Worm (Caenorhabditis elegans) whole organism, L4 larva: ENCODE data around the gene Y64G10A.2.

Experiments used
- T26A8.4 ChIP-seq: fragments of 200-800 bp; sonication (Bioruptor generic); IDR thresholded peaks from 2 replicates; pipeline ENCODE4 v1.3.6; 2022; ENCODE audit warnings: missing genetic modification characterization, missing compliant biosample characterization
- Y105C5A.15 ChIP-seq: fragments of 200-800 bp; sonication (Bioruptor generic); IDR thresholded peaks from 2 replicates; pipeline ENCODE4 v1.3.6; 2022; ENCODE audit warnings: missing genetic modification characterization, missing compliant biosample characterization
- aly-2 ChIP-seq: sonication (generic microtip); optimal IDR thresholded peaks from 2 replicates; lab custom pipeline; 2018; ENCODE audit warnings: missing biosample characterization, missing genetic modification characterization
- daf-12 ChIP-seq: fragments of 150-350 bp; optimal IDR thresholded peaks from 2 replicates; lab custom pipeline; 2014; ENCODE audit warnings: missing biosample characterization, missing genetic modification reagents, missing genetic modification characterization
- dmd-8 ChIP-seq: fragments of 200-800 bp; sonication (Bioruptor generic); IDR thresholded peaks from 2 replicates; pipeline ENCODE4 v1.3.6; 2022; ENCODE audit warnings: missing genetic modification characterization, missing compliant biosample characterization
- dve-1 ChIP-seq: sonication (generic microtip); optimal IDR thresholded peaks from 2 replicates; lab custom pipeline; 2017; ENCODE audit warnings: antibody characterized with exemption, mild to moderate bottlenecking, missing genetic modification characterization, missing compliant biosample characterization; ENCODE audit not compliant: insufficient read depth
- egl-43 ChIP-seq: fragments of 200-800 bp; sonication (Bioruptor generic); IDR thresholded peaks from 2 replicates; pipeline ENCODE4 v1.3.6; 2022; ENCODE audit warnings: missing genetic modification reagents, missing genetic modification characterization, missing compliant biosample characterization
- fkh-10 ChIP-seq: fragments of 150-350 bp; optimal IDR thresholded peaks from 2 replicates; lab custom pipeline; 2014; ENCODE audit warnings: missing biosample characterization, missing genetic modification reagents, missing genetic modification characterization
- gei-8 ChIP-seq: fragments of 200-800 bp; sonication (Bioruptor generic); optimal IDR thresholded peaks from 2 replicates; lab custom pipeline; 2018; ENCODE audit warnings: mild to moderate bottlenecking, missing genetic modification characterization, missing compliant biosample characterization
- hif-1 ChIP-seq, 2 experiments: sonication (generic microtip); optimal IDR thresholded peaks; 2 replicates each; lab custom pipeline; 2016 to 2017; ENCODE audit warnings: missing compliant biosample characterization in 2 of 2, missing genetic modification characterization in 2 of 2, missing genetic modification reagents in 2 of 2, missing genotype in 2 of 2, mild to moderate bottlenecking in 1 of 2
- hlh-11 ChIP-seq: fragments of 200-800 bp; sonication (Bioruptor generic); optimal IDR thresholded peaks from 2 replicates; lab custom pipeline; 2018; ENCODE audit warnings: mild to moderate bottlenecking, missing genetic modification characterization, missing compliant biosample characterization
- lin-29 ChIP-seq: fragments of 200-800 bp; sonication (Bioruptor generic); IDR thresholded peaks from 2 replicates; pipeline ENCODE4 v1.3.6; 2022; ENCODE audit warnings: missing genetic modification reagents, missing genetic modification characterization, missing compliant biosample characterization
- lsy-2 ChIP-seq, 2 experiments: fragments of 150-350 bp in 1 of 2; sonication (generic microtip) in 1 of 2; optimal IDR thresholded peaks; 2 replicates each; lab custom pipeline; 2014 to 2017; ENCODE audit warnings: missing biosample characterization in 2 of 2, missing genetic modification characterization in 2 of 2
- mes-2 ChIP-seq: sonication (generic microtip); optimal IDR thresholded peaks from 2 replicates; lab custom pipeline; 2016; ENCODE audit warnings: missing genotype, mild to moderate bottlenecking, missing genetic modification characterization, missing compliant biosample characterization; ENCODE audit not compliant: poor library complexity, severe bottlenecking
- nhr-10 ChIP-seq: fragments of 150-350 bp; optimal IDR thresholded peaks from 2 replicates; lab custom pipeline; 2014; ENCODE audit warnings: missing biosample characterization, missing genetic modification characterization
- nhr-11 ChIP-seq: fragments of 150-350 bp; optimal IDR thresholded peaks from 2 replicates; lab custom pipeline; 2014; ENCODE audit warnings: missing biosample characterization, missing genetic modification characterization
- saeg-2 ChIP-seq: fragments of 200-800 bp; sonication (Bioruptor generic); IDR thresholded peaks from 2 replicates; pipeline ENCODE4 v1.3.6; 2022; ENCODE audit warnings: missing genetic modification reagents, missing genetic modification characterization, missing compliant biosample characterization
- unc-62 ChIP-seq, 3 experiments: fragments of 150-350 bp in 1 of 3; sonication (generic microtip); optimal IDR thresholded peaks in 2 of 3; peaks in 1 of 3; 1 replicate in 1 of 3; 2 replicates in 2 of 3; lab custom pipeline; 2014 to 2017; ENCODE audit warnings: missing biosample characterization in 3 of 3, missing genetic modification characterization in 3 of 3, missing genetic modification reagents in 3 of 3, missing genotype in 1 of 3
- zip-11 ChIP-seq: fragments of 200-800 bp; sonication (Bioruptor generic); IDR thresholded peaks from 2 replicates; pipeline ENCODE4 v1.3.6; 2022; ENCODE audit warnings: missing genetic modification characterization, missing compliant biosample characterization
- ztf-11 ChIP-seq: fragments of 150-350 bp; optimal IDR thresholded peaks from 2 replicates; lab custom pipeline; 2014; ENCODE audit warnings: missing biosample characterization, missing genetic modification characterization

Gene Y64G10A.2

DNA sequence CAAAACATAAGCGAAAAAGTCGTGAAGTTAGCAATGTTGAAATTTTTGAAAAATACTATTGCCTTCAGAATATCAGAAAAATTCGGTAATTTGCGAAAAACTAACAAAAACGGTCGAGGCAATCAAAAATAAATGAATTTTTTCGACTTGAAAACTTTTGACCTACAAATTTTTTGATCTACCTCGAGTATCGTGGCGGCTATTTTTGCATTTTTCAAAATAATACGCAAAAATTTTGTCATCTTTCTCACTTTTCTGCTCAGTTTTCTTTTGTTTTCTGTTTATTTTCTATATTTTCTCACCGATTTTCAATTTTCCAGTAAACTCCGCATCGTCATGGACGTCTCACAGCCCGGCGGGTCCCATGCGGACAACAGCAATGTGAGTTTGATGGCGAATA, 28.5 kb downstream of the Y64G10A.2 start (continued):
- no peak for TF ChIP-seq hlh-11 (tag; lab: Kevin White, UChicago)

DNA sequence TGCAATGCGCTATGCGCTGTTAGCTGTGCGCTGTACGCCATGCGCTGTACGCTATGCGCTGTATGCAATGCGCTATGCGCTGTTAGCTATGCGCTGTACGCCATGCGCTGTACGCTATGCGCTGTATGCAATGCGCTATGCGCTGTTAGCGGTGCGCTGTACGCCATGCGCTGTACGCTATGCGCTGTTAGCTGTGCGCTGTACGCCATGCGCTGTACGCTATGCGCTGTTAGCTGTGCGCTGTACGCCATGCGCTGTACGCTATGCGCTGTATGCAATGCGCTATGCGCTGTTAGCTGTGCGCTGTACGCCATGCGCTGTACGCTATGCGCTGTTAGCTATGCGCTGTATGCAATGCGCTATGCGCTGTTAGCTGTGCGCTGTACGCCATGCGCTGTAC, 35.9 kb downstream of the Y64G10A.2 start:
- peak; percentile 54; the same call in 1 of the 2 replicates for TF ChIP-seq Y105C5A.15
- 0 out of 2 replicates have a peak, but pooled peaks have one; percentile 56 for TF ChIP-seq dmd-8 (GFP tag; lab: Robert Waterston, UW)
- TF ChIP-seq, all 104 proteins: peak for 2; not testable (repeated sequence) for 102

DNA sequence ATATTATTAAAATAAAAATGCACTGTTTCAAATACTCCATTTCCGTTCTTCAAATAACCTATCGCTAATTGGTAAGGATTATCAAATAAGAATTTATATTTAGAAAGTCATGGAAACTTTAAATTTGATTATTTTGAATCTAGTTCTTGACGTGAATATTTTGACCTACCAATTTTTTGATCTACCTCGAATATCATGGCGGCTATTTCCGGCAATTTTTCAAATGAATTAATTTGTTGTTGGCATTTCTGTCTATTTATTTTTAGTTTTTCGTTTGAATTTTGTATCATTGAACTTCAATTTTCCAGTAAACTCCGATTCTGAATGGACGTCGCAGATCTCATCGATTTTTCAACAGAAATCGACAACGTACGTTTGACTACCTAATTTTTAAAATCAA, 41.1 kb downstream of the Y64G10A.2 start, which contains the start of gene F02H6.3:
TSS of gene F02H6.3 (plus strand) at position 266 of the 400 bp plus-strand sequence.
- TF ChIP-seq mes-2 (tag; lab: Kevin White, UChicago), result no peak
- TF ChIP-seq nhr-10 (tag; lab: Kevin White, UChicago), result no peak
- no peak for TF ChIP-seq aly-2 (tag; lab: Kevin White, UChicago)
- TF ChIP-seq lin-29 (GFP tag; lab: Robert Waterston, UW), result no peak
- no peak for TF ChIP-seq lsy-2 (tag; optimal IDR thresholded peaks at IDR 0.05; lab: Kevin White, UChicago)
- TF ChIP-seq hif-1 (tag; optimal IDR thresholded peaks at IDR 0.05; lab: Kevin White, UChicago), result no peak
- TF ChIP-seq egl-43 (GFP tag; lab: Robert Waterston, UW), result no peak

DNA sequence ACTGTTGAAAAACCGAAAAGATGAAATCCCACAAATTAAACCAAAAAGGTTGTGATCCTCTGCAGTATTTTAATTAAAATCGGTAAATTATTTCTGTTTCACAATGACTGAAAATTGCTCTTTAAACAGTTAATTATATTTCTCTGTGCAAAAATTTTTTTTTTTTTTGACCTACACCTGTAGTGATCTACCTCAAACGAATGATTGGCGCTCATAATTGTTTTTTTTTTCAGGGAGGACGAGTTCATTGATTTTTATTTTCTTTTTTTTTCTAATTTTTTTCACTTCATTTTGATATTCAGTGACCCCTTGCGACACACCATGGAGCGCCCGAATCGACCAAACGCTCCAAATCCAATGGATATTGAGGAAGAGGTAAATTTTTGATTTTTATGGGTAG, 48.1 kb downstream of the Y64G10A.2 start, which contains the start of gene F02H6.2:
TSS of gene F02H6.2 (plus strand) at position 301 of the 400 bp plus-strand sequence.
- no peak for TF ChIP-seq ztf-11 (tag; lab: Kevin White, UChicago)
- TF ChIP-seq gei-8 (GFP tag; lab: Kevin White, UChicago), result no peak
- TF ChIP-seq, all 104 proteins: peak for 0

DNA sequence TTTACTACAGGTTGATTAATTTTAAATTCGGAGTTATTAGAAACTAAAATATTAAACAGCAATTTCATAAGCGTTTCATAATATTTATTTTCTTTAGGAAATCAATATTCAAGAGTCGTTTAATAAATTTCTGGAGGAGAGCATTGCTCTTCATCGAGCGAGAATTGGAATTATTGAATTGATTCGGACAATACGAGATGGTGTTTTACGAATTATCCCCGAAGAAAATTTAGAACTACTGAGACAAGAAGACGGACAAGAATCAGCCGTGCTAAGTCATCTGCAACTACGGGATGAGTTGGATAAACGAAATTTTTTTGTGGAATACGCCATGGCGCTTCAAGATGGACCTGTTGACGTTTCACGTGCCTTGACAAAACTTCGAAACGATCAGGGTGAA, 49.9 kb downstream of the Y64G10A.2 start:
- TF ChIP-seq dve-1 (no peak), gei-8 (GFP tag; lab: Kevin White, UChicago) (no peak), daf-12 (tag; lab: Kevin White, UChicago) (no peak), fkh-10 (GFP tag; lab: Kevin White, UChicago) (no peak), nhr-11 (tag; lab: Kevin White, UChicago) (no peak), T26A8.4 (GFP tag; lab: Robert Waterston, UW) (no peak), saeg-2 (GFP tag; lab: Robert Waterston, UW) (no peak), unc-62 (GFP tag; optimal IDR thresholded peaks at IDR 0.05 in 1 of 2; lab: Kevin White, UChicago) (peak in 1 of 2 experiments; percentile 96), unc-62 (tag; optimal IDR thresholded peaks at IDR 0.05; lab: Kevin White, UChicago) (no peak)

DNA sequence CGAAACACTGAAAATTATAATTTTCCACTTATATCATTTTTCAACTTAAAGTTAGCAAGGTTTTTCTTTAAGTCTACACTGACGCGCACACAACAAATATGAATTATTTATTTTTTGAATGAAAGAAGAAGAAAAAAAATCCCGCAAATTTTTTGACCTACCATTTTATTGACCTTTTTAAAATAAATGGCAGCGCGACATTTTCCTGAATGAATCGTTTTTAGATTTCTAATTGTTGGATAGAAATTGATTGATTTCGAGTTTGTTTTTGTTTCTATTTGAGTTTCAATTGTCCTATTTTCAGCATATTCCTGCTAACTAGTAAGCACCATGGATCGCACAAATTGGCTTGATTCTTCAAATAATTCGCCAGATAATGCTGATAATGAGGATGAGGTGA, 51.1 kb downstream of the Y64G10A.2 start, which contains the start of gene K01G12.3:
TSS of gene K01G12.3 (plus strand) at position 301 of the 400 bp plus-strand sequence.
- TF ChIP-seq zip-11, result no peak
